Fruit fly (Drosophila melanogaster): Measurements from ENCODE around the gene PIG-C.

- TF ChIP-seq CG8159 (tag; optimal IDR thresholded peaks at IDR 0.05) (peak; percentile 67), Pif1B (GFP tag; optimal IDR thresholded peaks at IDR 0.05) (peak; percentile 51), CG8301 (tag; optimal IDR thresholded peaks at IDR 0.05) (peak; percentile 48), CG14655 (GFP tag; optimal IDR thresholded peaks at IDR 0.05) (peak; percentile 64), EcR (GFP tag; optimal IDR thresholded peaks at IDR 0.05) (peak; percentile 22), Ets98B (GFP tag; IDR thresholded peaks at IDR 0.05) (no peak)
Observed at dm6 chr3L:3342307-3342940, 23.4 kb upstream of the PIG-C start.

All from whole organism, pupa.